Worm (Caenorhabditis elegans): ENCODE measurements around the gene C12D5.9.

The C12D5.9 gene

ce11 chrV:7689888-7690287, at the start of gene C12D5.9:
TSS of gene C12D5.9 (minus strand) at chrV:7689988.
- TF ChIP-seq T22C8.4 (GFP tag; IDR thresholded peaks at IDR 0.05) (no peak), klf-2 (GFP tag; conservative IDR thresholded peaks at IDR 0.05) (no peak), ref-1 (GFP tag; conservative IDR thresholded peaks at IDR 0.05) (no peak), tab-1 (GFP tag; IDR thresholded peaks at IDR 0.05) (no peak), med-1 (GFP tag; optimal IDR thresholded peaks at IDR 0.05; ENCODE audit: insufficient read depth) (no peak), ztf-29 (GFP tag; IDR thresholded peaks at IDR 0.05) (no peak), cog-1 (tag; optimal IDR thresholded peaks at IDR 0.05) (no peak), flt-1 (GFP tag; IDR thresholded peaks at IDR 0.05) (no peak), ztf-23 (GFP tag; IDR thresholded peaks at IDR 0.05) (no peak)

- TF ChIP-seq ztf-23 (GFP tag; IDR thresholded peaks at IDR 0.05) (no peak), flt-1 (GFP tag; IDR thresholded peaks at IDR 0.05) (no peak), med-1 (GFP tag; optimal IDR thresholded peaks at IDR 0.05; ENCODE audit: insufficient read depth) (no peak), T22C8.4 (GFP tag; IDR thresholded peaks at IDR 0.05) (no peak), ref-1 (GFP tag; conservative IDR thresholded peaks at IDR 0.05) (no peak), klf-2 (GFP tag; conservative IDR thresholded peaks at IDR 0.05) (no peak)
These were observed 47.9 kb upstream of the C12D5.9 start, which contains the start of gene srr-9 for ce11 chrV:7737710-7738109. TSS of gene srr-9 (plus strand) at chrV:7738010.

- TF ChIP-seq tab-1 (GFP tag; IDR thresholded peaks at IDR 0.05) (no peak), ztf-29 (GFP tag; IDR thresholded peaks at IDR 0.05) (no peak), klf-2 (GFP tag; conservative IDR thresholded peaks at IDR 0.05) (no peak), ztf-23 (GFP tag; IDR thresholded peaks at IDR 0.05) (no peak), med-1 (GFP tag; optimal IDR thresholded peaks at IDR 0.05; ENCODE audit: insufficient read depth) (no peak), T22C8.4 (GFP tag; IDR thresholded peaks at IDR 0.05) (no peak), cog-1 (tag; optimal IDR thresholded peaks at IDR 0.05) (no peak), ref-1 (GFP tag; conservative IDR thresholded peaks at IDR 0.05) (no peak), flt-1 (GFP tag; IDR thresholded peaks at IDR 0.05) (no peak)
These were observed 45.5 kb upstream of the C12D5.9 start, which contains the start of gene srr-10 for ce11 chrV:7735319-7735718. TSS of gene srr-10 (plus strand) at chrV:7735619.

DNA sequence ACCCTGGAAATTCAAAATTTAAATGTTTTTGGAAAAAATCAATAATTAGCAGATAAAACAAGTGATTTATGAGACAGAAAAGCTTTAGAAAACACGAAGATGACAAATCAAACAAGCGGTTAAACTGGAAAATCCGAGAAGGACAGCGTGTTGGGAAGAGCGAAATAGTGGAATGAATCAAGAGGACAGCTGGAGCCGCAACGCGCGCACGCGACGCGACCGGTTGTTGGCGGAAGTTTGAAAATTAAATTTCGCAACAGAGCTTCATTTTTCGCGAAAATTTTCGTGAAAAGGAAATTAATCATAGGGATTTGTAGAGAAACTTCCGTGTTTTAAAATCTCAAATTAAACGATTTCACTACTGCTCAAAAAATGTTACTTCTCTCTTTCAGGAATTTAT, 45.1 kb upstream of the C12D5.9 start, which contains the start of gene clic-1:
Gene clic-1 (minus strand): TSS at position 3 of the 400 bp plus-strand sequence.
- TF ChIP-seq T22C8.4 (GFP tag; IDR thresholded peaks at IDR 0.05) (no peak), tab-1 (GFP tag; IDR thresholded peaks at IDR 0.05) (no peak), cog-1 (tag; optimal IDR thresholded peaks at IDR 0.05) (peak; percentile 42), ztf-29 (GFP tag; IDR thresholded peaks at IDR 0.05) (no peak), ref-1 (GFP tag; conservative IDR thresholded peaks at IDR 0.05) (no peak), med-1 (GFP tag; optimal IDR thresholded peaks at IDR 0.05; ENCODE audit: insufficient read depth) (no peak), ztf-23 (GFP tag; IDR thresholded peaks at IDR 0.05) (peak; percentile 62), flt-1 (GFP tag; IDR thresholded peaks at IDR 0.05) (peak; percentile 41; the same call in 1 of the 2 replicates), klf-2 (GFP tag; conservative IDR thresholded peaks at IDR 0.05) (no peak)

ce11 chrV:7733240-7733765, 43.5 kb upstream of the C12D5.9 start:
- TF ChIP-seq cog-1 (tag; optimal IDR thresholded peaks at IDR 0.05): no peak
- no peak for TF ChIP-seq ztf-23 (GFP tag; IDR thresholded peaks at IDR 0.05)
- no peak for TF ChIP-seq T22C8.4 (GFP tag; IDR thresholded peaks at IDR 0.05)
- TF ChIP-seq flt-1 (GFP tag; IDR thresholded peaks at IDR 0.05): no peak
- TF ChIP-seq tab-1 (GFP tag; IDR thresholded peaks at IDR 0.05): no peak
- TF ChIP-seq ztf-29 (GFP tag; IDR thresholded peaks at IDR 0.05): no peak
- TF ChIP-seq med-1 (GFP tag; optimal IDR thresholded peaks at IDR 0.05; ENCODE audit: insufficient read depth): no peak
- no peak for TF ChIP-seq klf-2 (GFP tag; conservative IDR thresholded peaks at IDR 0.05)
- TF ChIP-seq ref-1 (GFP tag; conservative IDR thresholded peaks at IDR 0.05): no peak

DNA sequence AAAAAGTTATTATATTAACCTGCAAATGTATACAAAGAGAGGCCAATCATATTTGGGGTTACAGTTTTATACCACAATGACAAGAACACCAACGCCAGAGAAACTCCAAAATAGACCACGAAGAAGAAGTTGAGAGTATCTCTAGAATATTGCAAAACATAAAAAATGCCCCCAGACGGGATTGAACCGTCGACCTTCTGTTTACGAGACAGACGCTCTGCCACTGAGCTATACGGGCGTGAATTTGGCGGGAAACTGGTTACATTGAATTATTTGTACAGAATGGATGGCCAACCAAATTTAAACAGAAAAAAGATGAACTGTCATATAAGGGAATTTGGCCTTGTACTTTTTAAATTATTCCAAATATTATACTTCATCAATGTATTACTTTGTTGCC, 40.7 kb upstream of the C12D5.9 start:
- TF ChIP-seq ref-1 (GFP tag; conservative IDR thresholded peaks at IDR 0.05) (no peak), klf-2 (GFP tag; conservative IDR thresholded peaks at IDR 0.05) (0 out of 2 replicates have a peak, but pooled peaks have one; percentile 36), ztf-23 (GFP tag; IDR thresholded peaks at IDR 0.05) (no peak), tab-1 (GFP tag; IDR thresholded peaks at IDR 0.05) (no peak), cog-1 (tag; optimal IDR thresholded peaks at IDR 0.05) (no peak), flt-1 (GFP tag; IDR thresholded peaks at IDR 0.05) (peak; percentile 77; the same call in 1 of the 2 replicates), med-1 (GFP tag; optimal IDR thresholded peaks at IDR 0.05; ENCODE audit: insufficient read depth) (no peak), T22C8.4 (GFP tag; IDR thresholded peaks at IDR 0.05) (no peak), ztf-29 (GFP tag; IDR thresholded peaks at IDR 0.05) (no peak)

- TF ChIP-seq cog-1 (tag; optimal IDR thresholded peaks at IDR 0.05): no peak
- no peak for TF ChIP-seq ref-1 (GFP tag; conservative IDR thresholded peaks at IDR 0.05)
- TF ChIP-seq med-1 (GFP tag; optimal IDR thresholded peaks at IDR 0.05; ENCODE audit: insufficient read depth): no peak
- TF ChIP-seq tab-1 (GFP tag; IDR thresholded peaks at IDR 0.05): no peak
- no peak for TF ChIP-seq ztf-23 (GFP tag; IDR thresholded peaks at IDR 0.05)
- no peak for TF ChIP-seq T22C8.4 (GFP tag; IDR thresholded peaks at IDR 0.05)
- no peak for TF ChIP-seq klf-2 (GFP tag; conservative IDR thresholded peaks at IDR 0.05)
- TF ChIP-seq ztf-29 (GFP tag; IDR thresholded peaks at IDR 0.05): no peak
- TF ChIP-seq flt-1 (GFP tag; IDR thresholded peaks at IDR 0.05): no peak
These were observed 38.9 kb upstream of the C12D5.9 start, which contains the start of gene Y97E10C.1 for ce11 chrV:7728679-7729027. TSS of gene Y97E10C.1 (plus strand) at chrV:7728879.

ce11 chrV:7728003-7728678, 38.4 kb upstream of the C12D5.9 start:
- TF ChIP-seq tab-1 (GFP tag; IDR thresholded peaks at IDR 0.05): no peak
- 0 out of 2 replicates have a peak, but pooled peaks have one; percentile 41 for TF ChIP-seq flt-1 (GFP tag; IDR thresholded peaks at IDR 0.05)
- TF ChIP-seq ztf-23 (GFP tag; IDR thresholded peaks at IDR 0.05): no peak
- TF ChIP-seq ref-1 (GFP tag; conservative IDR thresholded peaks at IDR 0.05): no peak
- TF ChIP-seq ztf-29 (GFP tag; IDR thresholded peaks at IDR 0.05): no peak
- TF ChIP-seq klf-2 (GFP tag; conservative IDR thresholded peaks at IDR 0.05): 0 out of 2 replicates have a peak, but pooled peaks have one; percentile 36
- TF ChIP-seq med-1 (GFP tag; optimal IDR thresholded peaks at IDR 0.05; ENCODE audit: insufficient read depth): no peak
- peak; percentile 48 for TF ChIP-seq cog-1 (tag; optimal IDR thresholded peaks at IDR 0.05)

ce11 chrV:7726927-7727326, 37.1 kb upstream of the C12D5.9 start:
- TF ChIP-seq flt-1 (GFP tag; IDR thresholded peaks at IDR 0.05) (no peak), tab-1 (GFP tag; IDR thresholded peaks at IDR 0.05) (no peak), med-1 (GFP tag; optimal IDR thresholded peaks at IDR 0.05; ENCODE audit: insufficient read depth) (no peak), ref-1 (GFP tag; conservative IDR thresholded peaks at IDR 0.05) (no peak), ztf-23 (GFP tag; IDR thresholded peaks at IDR 0.05) (no peak), cog-1 (tag; optimal IDR thresholded peaks at IDR 0.05) (no peak), T22C8.4 (GFP tag; IDR thresholded peaks at IDR 0.05) (no peak), ztf-29 (GFP tag; IDR thresholded peaks at IDR 0.05) (no peak), klf-2 (GFP tag; conservative IDR thresholded peaks at IDR 0.05) (no peak)
